Worm (Caenorhabditis elegans) whole organism, midembryonic: ENCODE measurements around the gene bus-1.

Experiments used
- cog-1 ChIP-seq: sonication (generic microtip); optimal IDR thresholded peaks from 2 replicates; lab custom pipeline; 2016; ENCODE audit warnings: missing genetic modification characterization, missing compliant biosample characterization
- flt-1 ChIP-seq: fragments of 200-800 bp; sonication (Bioruptor generic); IDR thresholded peaks from 2 replicates; pipeline ENCODE4 v1.3.6; 2022; ENCODE audit warnings: missing genetic modification characterization, missing compliant biosample characterization
- klf-2 ChIP-seq: fragments of 200-800 bp; sonication (Bioruptor generic); conservative IDR thresholded peaks from 2 replicates; pipeline ENCODE4 v1.3.6; 2022; ENCODE audit warnings: missing genetic modification reagents, missing genetic modification characterization, missing compliant biosample characterization
- ztf-23 ChIP-seq: fragments of 200-800 bp; sonication (Bioruptor generic); IDR thresholded peaks from 2 replicates; pipeline ENCODE4 v1.3.6; 2022; ENCODE audit warnings: missing genetic modification reagents, missing genetic modification characterization, missing compliant biosample characterization
- ztf-29 ChIP-seq: fragments of 200-800 bp; sonication (Bioruptor generic); IDR thresholded peaks from 2 replicates; pipeline ENCODE4 v1.3.6; 2022; ENCODE audit warnings: missing genetic modification reagents, missing genetic modification characterization, missing compliant biosample characterization

ce11 chrV:8974889-8975422 lies 49.7 kb downstream of the bus-1 start, which contains the start of gene nhr-143:
- TF ChIP-seq ztf-29 (GFP tag; lab: Robert Waterston, UW) (no peak), ztf-23 (GFP tag; lab: Robert Waterston, UW) (no peak), cog-1 (tag; lab: Kevin White, UChicago) (no peak), klf-2 (no peak), flt-1 (GFP tag; lab: Robert Waterston, UW) (no peak)
